Fruit fly (Drosophila melanogaster): ENCODE results near the gene Agpat1.

- no peak for TF ChIP-seq psq (optimal IDR thresholded peaks at IDR 0.05)
- no peak for TF ChIP-seq CG8478 (optimal IDR thresholded peaks at IDR 0.05)
- TF ChIP-seq pan (optimal IDR thresholded peaks at IDR 0.05): peak; percentile 37
- no peak for TF ChIP-seq usp (GFP tag; optimal IDR thresholded peaks at IDR 0.05)
- no peak for TF ChIP-seq EcR (GFP tag; optimal IDR thresholded peaks at IDR 0.05)
- no peak for TF ChIP-seq Dll (optimal IDR thresholded peaks at IDR 0.05)
Observed at dm6 chrX:12760466-12761133, 4.5 kb upstream of the Agpat1 start, which contains the start of gene Paics.
